Worm (Caenorhabditis elegans) whole organism, L4/young adult: ENCODE measurements around the gene cpx-2.

Experiments
- W03F9.2 ChIP-seq: fragments of 150-350 bp; optimal IDR thresholded peaks from 2 replicates; lab custom pipeline; 2014; ENCODE audit warnings: missing biosample characterization, missing genetic modification characterization
- him-1 ChIP-seq: sonication (generic microtip); optimal IDR thresholded peaks from 2 replicates; lab custom pipeline; 2016; ENCODE audit warnings: missing genotype, missing genetic modification reagents, missing genetic modification characterization, missing compliant biosample characterization

DNA sequence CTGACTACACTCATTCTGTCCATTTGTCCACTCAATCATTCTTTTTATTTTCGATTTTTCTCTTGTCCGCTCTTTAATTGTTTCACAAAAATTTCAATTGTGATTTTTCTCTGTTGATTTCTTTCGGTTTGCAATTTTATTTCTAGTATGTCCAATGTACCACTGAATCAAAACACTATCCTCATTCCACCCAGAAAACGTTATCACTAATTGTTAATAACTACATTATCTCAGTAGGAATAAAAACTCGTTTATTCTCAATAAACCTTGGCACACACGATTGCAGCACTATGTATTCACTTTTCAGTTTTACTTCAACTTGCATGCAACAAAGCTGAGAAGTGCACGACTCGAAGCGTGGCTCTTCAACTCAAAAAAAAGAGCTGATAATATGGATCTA, 19.6 kb downstream of the cpx-2 start, which contains the start of gene K03A11.1:
- TF ChIP-seq W03F9.2 (no peak), him-1 (tag; lab: Kevin White, UChicago) (no peak)
